Fruit fly (Drosophila melanogaster) whole organism, embryonic: ENCODE data around the gene Gr28a.

Experiments used
- Ada2b ChIP-seq: fragments of 200-800 bp; sonication (Bioruptor generic); IDR thresholded peaks from 2 replicates; pipeline ENCODE4 v1.3.6; 2022; ENCODE audit warnings: missing biosample characterization, missing genetic modification characterization
- CG12219 ChIP-seq: fragments of 200-800 bp; sonication (Bioruptor generic); optimal IDR thresholded peaks from 3 replicates; lab custom pipeline; 2018; ENCODE audit warnings: missing biosample characterization, mild to moderate bottlenecking, missing genetic modification characterization
- CG12299 ChIP-seq: fragments of 200-800 bp; sonication (Bioruptor generic); optimal IDR thresholded peaks from 2 replicates; lab custom pipeline; 2018; ENCODE audit warnings: missing biosample characterization, mild to moderate bottlenecking, missing genetic modification characterization
- CG13424 ChIP-seq: fragments of 200-800 bp; sonication (Bioruptor generic); optimal IDR thresholded peaks from 2 replicates; lab custom pipeline; 2019; ENCODE audit warnings: missing biosample characterization, mild to moderate bottlenecking, missing genetic modification characterization, moderate library complexity
- CG13894 ChIP-seq: fragments of 200-800 bp; sonication (Bioruptor generic); optimal IDR thresholded peaks from 3 replicates; lab custom pipeline; 2018; ENCODE audit warnings: missing biosample characterization, mild to moderate bottlenecking, missing genetic modification characterization, moderate library complexity
- CG15514 ChIP-seq: fragments of 200-800 bp; sonication (Bioruptor generic); optimal IDR thresholded peaks from 3 replicates; lab custom pipeline; 2017; ENCODE audit warnings: missing biosample characterization, missing genetic modification characterization, mild to moderate bottlenecking, moderate library complexity, missing genetic modification reagents
- CG15601 ChIP-seq: fragments of 200-800 bp; sonication (Bioruptor generic); optimal IDR thresholded peaks from 3 replicates; lab custom pipeline; 2019; ENCODE audit warnings: missing biosample characterization, mild to moderate bottlenecking, missing genetic modification characterization, moderate library complexity
- CG17186 ChIP-seq: fragments of 200-800 bp; sonication (Bioruptor generic); optimal IDR thresholded peaks from 3 replicates; lab custom pipeline; 2017; ENCODE audit warnings: missing biosample characterization, missing genetic modification reagents, missing genetic modification characterization
- CG17328 ChIP-seq: fragments of 200-800 bp; sonication (Bioruptor generic); IDR thresholded peaks from 2 replicates; pipeline ENCODE4 v1.3.6; 2022; ENCODE audit warnings: missing biosample characterization, missing genetic modification characterization
- CG17385 ChIP-seq: fragments of 200-800 bp; sonication (Bioruptor generic); optimal IDR thresholded peaks from 3 replicates; lab custom pipeline; 2018; ENCODE audit warnings: missing biosample characterization, mild to moderate bottlenecking, missing genetic modification characterization
- CG17568 ChIP-seq: fragments of 200-800 bp; sonication (Bioruptor generic); optimal IDR thresholded peaks from 2 replicates; lab custom pipeline; 2018; ENCODE audit warnings: missing biosample characterization, mild to moderate bottlenecking, missing genetic modification characterization, moderate library complexity
- CG17802 ChIP-seq: fragments of 200-800 bp; sonication (Bioruptor generic); optimal IDR thresholded peaks from 2 replicates; lab custom pipeline; 2018; ENCODE audit warnings: missing biosample characterization, mild to moderate bottlenecking, missing genetic modification characterization, moderate library complexity
- CG18599 ChIP-seq: fragments of 200-800 bp; sonication (Bioruptor generic); optimal IDR thresholded peaks from 3 replicates; lab custom pipeline; 2017; ENCODE audit warnings: missing biosample characterization, missing genetic modification characterization, mild to moderate bottlenecking, moderate library complexity, missing genetic modification reagents
- CG2116 ChIP-seq: fragments of 200-800 bp; sonication (Bioruptor generic); optimal IDR thresholded peaks from 3 replicates; lab custom pipeline; 2018; ENCODE audit warnings: missing biosample characterization, mild to moderate bottlenecking, missing genetic modification characterization
- CG2712 ChIP-seq: fragments of 200-800 bp; optimal IDR thresholded peaks from 3 replicates; lab custom pipeline; 2019; ENCODE audit warnings: missing biosample characterization, mild to moderate bottlenecking, missing genetic modification characterization, moderate library complexity
- CG3163 ChIP-seq: fragments of 200-800 bp; sonication (Bioruptor generic); optimal IDR thresholded peaks from 3 replicates; lab custom pipeline; 2016; ENCODE audit warnings: missing biosample characterization, missing genetic modification characterization
- CG6654 ChIP-seq: fragments of 200-800 bp; sonication (Bioruptor generic); optimal IDR thresholded peaks from 2 replicates; lab custom pipeline; 2017; ENCODE audit warnings: missing biosample characterization, mild to moderate bottlenecking, missing genetic modification characterization
- CG6689 ChIP-seq: fragments of 200-800 bp; sonication (Bioruptor generic); IDR thresholded peaks from 2 replicates; pipeline ENCODE4 v1.3.6; 2022; ENCODE audit warnings: missing biosample characterization, missing genetic modification characterization
- CG6813 ChIP-seq: fragments of 200-800 bp; sonication (Bioruptor generic); optimal IDR thresholded peaks from 2 replicates; lab custom pipeline; 2017; ENCODE audit warnings: missing biosample characterization, missing genetic modification characterization, mild to moderate bottlenecking, moderate library complexity, missing genetic modification reagents
- CG7271 ChIP-seq: fragments of 200-800 bp; sonication (Bioruptor generic); optimal IDR thresholded peaks from 2 replicates; lab custom pipeline; 2018; ENCODE audit warnings: missing biosample characterization, mild to moderate bottlenecking, missing genetic modification characterization, moderate library complexity
- CG7556 ChIP-seq: fragments of 200-800 bp; sonication (Bioruptor generic); optimal IDR thresholded peaks from 2 replicates; lab custom pipeline; 2017; ENCODE audit warnings: missing biosample characterization, mild to moderate bottlenecking, missing genetic modification characterization
- CG7963 ChIP-seq: fragments of 200-800 bp; sonication (Bioruptor generic); IDR thresholded peaks from 3 replicates; pipeline ENCODE4 v1.3.6; 2022; ENCODE audit warnings: missing biosample characterization, missing genetic modification characterization; ENCODE audit not compliant: partially characterized antibody
- CG9817 ChIP-seq: fragments of 200-800 bp; sonication (Bioruptor generic); optimal IDR thresholded peaks from 2 replicates; lab custom pipeline; 2018; ENCODE audit warnings: missing biosample characterization, mild to moderate bottlenecking, missing genetic modification characterization, moderate library complexity
- CrebB ChIP-seq: fragments of 200-800 bp; sonication (Bioruptor generic); optimal IDR thresholded peaks from 3 replicates; lab custom pipeline; 2018; ENCODE audit warnings: missing biosample characterization, mild to moderate bottlenecking, missing genetic modification characterization
- Drgx ChIP-seq: fragments of 200-800 bp; sonication (Bioruptor generic); IDR thresholded peaks from 2 replicates; pipeline ENCODE4 v1.3.6; 2022; ENCODE audit warnings: missing biosample characterization, missing genetic modification characterization
- Elba2 ChIP-seq: fragments of 200-800 bp; sonication (Bioruptor generic); optimal IDR thresholded peaks from 3 replicates; lab custom pipeline; 2016; ENCODE audit warnings: missing biosample characterization, missing genetic modification characterization
- Fer1 ChIP-seq: fragments of 200-800 bp; sonication (Bioruptor generic); optimal IDR thresholded peaks from 2 replicates; lab custom pipeline; 2017; ENCODE audit warnings: missing biosample characterization, mild to moderate bottlenecking, missing genetic modification characterization
- Gug ChIP-seq: fragments of 200-800 bp; sonication (Bioruptor generic); IDR thresholded peaks from 4 replicates; pipeline ENCODE4 v1.3.6; 2022; ENCODE audit warnings: missing biosample characterization, missing genetic modification characterization
- H15 ChIP-seq: fragments of 200-800 bp; sonication (Bioruptor generic); IDR thresholded peaks from 3 replicates; pipeline ENCODE4 v1.3.6; 2022; ENCODE audit warnings: missing biosample characterization, missing genetic modification characterization
- Hr3 ChIP-seq: fragments of 200-800 bp; sonication (Bioruptor generic); optimal IDR thresholded peaks from 3 replicates; lab custom pipeline; 2016; ENCODE audit warnings: missing biosample characterization, missing genetic modification characterization
- Hr78 ChIP-seq, 2 experiments: fragments of 200-800 bp in 1 of 2; fragments of >200 bp in 1 of 2; sonication (Bioruptor generic) in 1 of 2; optimal IDR thresholded peaks; 2 replicates each; lab custom pipeline; 2017 to 2019; ENCODE audit warnings: missing biosample characterization in 2 of 2, missing genetic modification characterization in 2 of 2, mild to moderate bottlenecking in 1 of 2, moderate library complexity in 1 of 2
- Lim3 ChIP-seq: fragments of 200-800 bp; sonication (Bioruptor generic); IDR thresholded peaks from 2 replicates; pipeline ENCODE4 v1.3.6; 2022; ENCODE audit warnings: missing biosample characterization, missing genetic modification characterization
- Meics ChIP-seq: fragments of 200-800 bp; sonication (Bioruptor generic); optimal IDR thresholded peaks from 2 replicates; lab custom pipeline; 2017; ENCODE audit warnings: missing biosample characterization, mild to moderate bottlenecking, missing genetic modification characterization
- Mes4 ChIP-seq: fragments of 200-800 bp; sonication (Bioruptor generic); optimal IDR thresholded peaks from 2 replicates; lab custom pipeline; 2016; ENCODE audit warnings: missing biosample characterization, missing genetic modification characterization
- Opbp ChIP-seq: fragments of 200-800 bp; sonication (Bioruptor generic); IDR thresholded peaks from 3 replicates; pipeline ENCODE4 v1.3.6; 2022; ENCODE audit warnings: missing biosample characterization, missing genetic modification characterization; ENCODE audit not compliant: partially characterized antibody
- Side ChIP-seq: fragments of 200-800 bp; sonication (Bioruptor generic); optimal IDR thresholded peaks from 2 replicates; lab custom pipeline; 2016; ENCODE audit warnings: missing biosample characterization, missing genetic modification characterization
- Xrp1 ChIP-seq: fragments of 200-800 bp; sonication (Bioruptor generic); IDR thresholded peaks from 2 replicates; pipeline ENCODE4 v1.3.6; 2022; ENCODE audit warnings: missing biosample characterization, missing genetic modification characterization
- al ChIP-seq: fragments of 200-800 bp; sonication (Bioruptor generic); IDR thresholded peaks from 2 replicates; pipeline ENCODE4 v1.3.6; 2022; ENCODE audit warnings: missing biosample characterization, missing genetic modification characterization
- bab2 ChIP-seq: fragments of 200-800 bp; sonication (Bioruptor generic); optimal IDR thresholded peaks from 2 replicates; lab custom pipeline; 2016; ENCODE audit warnings: missing biosample characterization, missing genetic modification characterization
- cwo ChIP-seq: fragments of 200-800 bp; sonication (Bioruptor generic); optimal IDR thresholded peaks from 3 replicates; lab custom pipeline; 2017; ENCODE audit warnings: missing biosample characterization, missing genetic modification characterization, mild to moderate bottlenecking, moderate library complexity, missing genetic modification reagents
- emc ChIP-seq: fragments of 200-800 bp; sonication (Bioruptor generic); optimal IDR thresholded peaks from 2 replicates; lab custom pipeline; 2016; ENCODE audit warnings: missing biosample characterization, missing genetic modification characterization
- esg ChIP-seq: fragments of 200-800 bp; sonication (Bioruptor generic); conservative IDR thresholded peaks from 2 replicates; pipeline ENCODE4 v1.3.6; 2022; ENCODE audit warnings: missing biosample characterization, missing genetic modification characterization
- gsb ChIP-seq: fragments of 200-800 bp; sonication (Bioruptor generic); IDR thresholded peaks from 2 replicates; pipeline ENCODE4 v1.3.6; 2022; ENCODE audit warnings: missing biosample characterization, missing genetic modification characterization
- gt ChIP-seq: fragments of 200-800 bp; sonication (Bioruptor generic); IDR thresholded peaks from 2 replicates; pipeline ENCODE4 v1.3.6; 2022; ENCODE audit warnings: missing biosample characterization, missing genetic modification characterization
- ken ChIP-seq: fragments of 200-800 bp; sonication (Bioruptor generic); IDR thresholded peaks from 3 replicates; pipeline ENCODE4 v1.3.6; 2022; ENCODE audit warnings: missing biosample characterization, missing genetic modification characterization
- lola ChIP-seq, 3 experiments: fragments of >200 bp in 2 of 3; fragments of 200-800 bp in 1 of 3; sonication (Bioruptor generic) in 1 of 3; optimal IDR thresholded peaks; 2 replicates each; lab custom pipeline; 2017 to 2019; ENCODE audit warnings: missing biosample characterization in 3 of 3, missing genetic modification characterization in 3 of 3, mild to moderate bottlenecking in 1 of 3, moderate library complexity in 1 of 3
- org-1 ChIP-seq: fragments of 200-800 bp; sonication (Bioruptor generic); optimal IDR thresholded peaks from 2 replicates; lab custom pipeline; 2017; ENCODE audit warnings: missing biosample characterization, missing genetic modification characterization
- tin ChIP-seq: fragments of 200-800 bp; sonication (Bioruptor generic); optimal IDR thresholded peaks from 3 replicates; lab custom pipeline; 2016; ENCODE audit warnings: missing biosample characterization, missing genetic modification characterization

Gr28a gene

DNA sequence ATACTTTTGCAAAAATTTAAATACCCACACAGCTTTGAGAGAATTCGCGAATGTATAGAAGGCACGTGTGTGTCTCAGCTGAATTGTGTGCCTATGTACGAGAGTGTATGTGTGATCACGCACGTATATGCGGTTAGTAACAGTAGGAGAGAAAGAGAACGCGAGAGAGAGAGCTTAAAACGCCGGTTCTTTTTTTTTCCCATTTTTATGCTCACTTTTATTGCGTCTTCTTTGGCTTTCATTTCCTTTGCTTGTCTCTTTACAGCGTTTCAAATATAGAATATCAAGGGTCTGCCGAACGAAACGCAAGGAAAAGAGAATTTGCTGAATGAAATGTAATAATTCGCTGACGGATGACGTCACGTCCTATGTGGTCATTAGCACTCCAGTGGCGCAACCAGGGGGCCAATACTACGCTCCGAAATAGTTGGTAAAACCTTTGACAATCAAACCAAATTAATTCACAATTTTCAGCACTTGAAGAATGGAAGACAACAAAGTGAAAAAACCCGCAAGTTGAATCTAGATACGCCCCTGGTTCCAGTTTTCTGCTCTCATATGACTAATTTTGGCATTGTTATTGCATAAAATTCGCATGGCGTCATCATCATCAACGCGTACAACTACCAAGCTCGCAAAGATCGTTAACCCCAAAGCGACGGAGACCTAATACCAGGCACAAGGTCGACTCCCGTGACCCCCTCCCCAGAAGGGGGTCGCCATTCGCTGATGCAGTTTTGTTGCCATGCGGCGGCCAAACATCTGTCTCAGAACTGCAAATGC is 28.9 kb downstream of the Gr28a start (continued):
- TF ChIP-seq CG2712 (tag; lab: Kevin White, UChicago) (peak; percentile 30), CG18599 (GFP tag; lab: Kevin White, UChicago) (peak; percentile 87), Drgx (GFP tag; lab: Robert Waterston, UW) (peak; percentile 87), CG17328 (0 out of 2 replicates have a peak, but pooled peaks have one; percentile 34), tin (GFP tag; lab: Kevin White, UChicago) (peak; percentile 26), CG9817 (peak; percentile 58), Mes4 (GFP tag; lab: Kevin White, UChicago) (no peak), cwo (peak; percentile 8), Lim3 (GFP tag; lab: Robert Waterston, UW) (no peak), CG12219 (GFP tag; lab: Kevin White, UChicago) (no peak), CG6654 (GFP tag; lab: Kevin White, UChicago) (no peak), Fer1 (GFP tag; lab: Kevin White, UChicago) (peak; percentile 30), CG6813 (peak; percentile 3), CG15514 (peak; percentile 67), al (GFP tag; lab: Robert Waterston, UW) (peak; percentile 84), CG17568 (GFP tag; lab: Kevin White, UChicago) (peak; percentile 16), lola (GFP tag; optimal IDR thresholded peaks at IDR 0.05; lab: Kevin White, UChicago) (no peak), bab2 (GFP tag; lab: Kevin White, UChicago) (peak; percentile 50), Ada2b (GFP tag; lab: Robert Waterston, UW) (peak; percentile 70), CG17385 (GFP tag; lab: Kevin White, UChicago) (peak; percentile 8), Meics (GFP tag; lab: Kevin White, UChicago) (peak; percentile 81), CG13424 (tag; lab: Kevin White, UChicago) (peak; percentile 26), CG12299 (tag; lab: Kevin White, UChicago) (no peak), CG7963 (GFP tag; lab: Robert Waterston, UW) (no peak), gt (GFP tag; lab: Robert Waterston, UW) (no peak), ken (GFP tag; lab: Robert Waterston, UW) (no peak), Hr3 (GFP tag; lab: Kevin White, UChicago) (peak; percentile 7), Hr78 (GFP tag; optimal IDR thresholded peaks at IDR 0.05; lab: Kevin White, UChicago) (peak in 1 of 2 experiments; percentile 31), CG6689 (GFP tag; lab: Robert Waterston, UW) (0 out of 2 replicates have a peak, but pooled peaks have one; percentile 34), Side (GFP tag; lab: Kevin White, UChicago) (peak; percentile 36), CG2116 (GFP tag; lab: Kevin White, UChicago) (no peak), CG7271 (tag; lab: Kevin White, UChicago) (no peak), CG13894 (tag; lab: Kevin White, UChicago) (peak; percentile 29), CG3163 (GFP tag; lab: Kevin White, UChicago) (peak; percentile 27), Xrp1 (GFP tag; lab: Robert Waterston, UW) (peak; percentile 22; the same call in 1 of the 2 replicates), gsb (peak; percentile 68), Opbp (GFP tag; lab: Robert Waterston, UW) (no peak), CG15601 (tag; lab: Kevin White, UChicago) (no peak), CrebB (tag; lab: Kevin White, UChicago) (peak; percentile 47), emc (GFP tag; lab: Kevin White, UChicago) (peak; percentile 57), org-1 (GFP tag; lab: Kevin White, UChicago) (peak; percentile 51), H15 (GFP tag; lab: Robert Waterston, UW) (0 out of 3 replicates have a peak, but pooled peaks have one; percentile 20), esg (GFP tag; lab: Robert Waterston, UW) (peak; percentile 28; the same call in 1 of the 2 replicates), CG7556 (GFP tag; lab: Kevin White, UChicago) (peak; percentile 53), CG17802 (no peak), CG17186 (no peak), Gug (GFP tag; lab: Robert Waterston, UW) (peak; percentile 76; the same call in 2 of the 4 replicates), Elba2 (GFP tag; lab: Kevin White, UChicago) (no peak)
